Worm (Caenorhabditis elegans) whole organism, mixed stage, embryonic: Measurements from ENCODE around the gene lec-1.

Experiments
- blmp-1 ChIP-seq: fragments of 150-350 bp; optimal IDR thresholded peaks from 2 replicates; lab custom pipeline; 2014; ENCODE audit warnings: missing biosample characterization, missing genetic modification characterization
- ces-1 ChIP-seq: fragments of 150-350 bp; optimal IDR thresholded peaks from 2 replicates; lab custom pipeline; 2014; ENCODE audit warnings: missing biosample characterization, missing genetic modification reagents, missing genetic modification characterization
- nhr-76 ChIP-seq: sonication (generic microtip); optimal IDR thresholded peaks from 2 replicates; lab custom pipeline; 2017; ENCODE audit warnings: missing biosample characterization, missing genetic modification characterization
- snpc-4 ChIP-seq: fragments of 150-350 bp; optimal IDR thresholded peaks from 2 replicates; lab custom pipeline; 2014; ENCODE audit warnings: missing biosample characterization, missing genetic modification characterization
- tbx-8 ChIP-seq: fragments of 200-800 bp; sonication (Bioruptor generic); optimal IDR thresholded peaks from 2 replicates; lab custom pipeline; 2018; ENCODE audit warnings: mild to moderate bottlenecking, missing genetic modification characterization, moderate library complexity, missing compliant biosample characterization
- unc-39 ChIP-seq: fragments of 150-350 bp; optimal IDR thresholded peaks from 2 replicates; lab custom pipeline; 2014; ENCODE audit warnings: missing biosample characterization, missing genetic modification characterization

DNA sequence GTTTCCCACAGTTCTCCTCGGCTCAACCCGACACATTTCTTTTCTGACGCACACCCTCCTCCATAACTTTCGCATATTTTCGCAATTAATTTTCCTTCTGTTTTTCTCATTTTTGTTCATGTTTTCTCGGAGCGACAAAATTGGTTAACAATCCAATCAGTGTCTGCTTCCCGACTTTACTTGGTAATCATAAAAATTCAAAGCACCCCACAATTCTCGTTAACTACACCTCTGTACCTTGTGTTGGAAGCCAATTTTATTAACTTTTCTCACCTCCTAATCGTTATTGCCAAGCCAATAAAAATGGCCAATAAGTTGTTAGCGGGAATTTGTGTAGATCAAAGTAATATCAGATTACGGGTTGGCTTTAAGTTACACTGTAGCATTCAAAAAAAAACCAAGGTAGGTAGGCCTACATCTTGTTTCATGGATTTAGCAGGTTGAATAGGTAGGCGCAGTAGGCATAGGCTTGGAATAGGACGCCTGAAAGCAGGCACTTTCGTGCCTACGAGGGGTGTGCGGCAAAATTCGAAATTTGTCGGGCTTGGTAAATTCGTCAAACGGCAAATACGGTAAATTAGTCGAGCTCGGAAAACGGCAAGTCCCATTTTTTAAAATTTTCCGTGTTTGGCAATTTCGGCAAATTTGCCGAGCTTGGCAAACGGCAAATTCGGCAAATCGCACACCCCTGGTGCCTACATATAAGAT lies 35.3 kb downstream of the lec-1 start:
- TF ChIP-seq snpc-4 (tag; lab: Kevin White, UChicago) (no peak), blmp-1 (tag; lab: Kevin White, UChicago) (no peak), tbx-8 (GFP tag; lab: Kevin White, UChicago) (no peak), nhr-76 (tag; lab: Kevin White, UChicago) (no peak), unc-39 (no peak), ces-1 (GFP tag; lab: Kevin White, UChicago) (no peak)
